Worm (Caenorhabditis elegans) whole organism, late embryonic: ENCODE results near the gene spas-1.

Experiments
- ama-1 ChIP-seq: fragments of 150-350 bp; optimal IDR thresholded peaks from 2 replicates; lab custom pipeline; 2014
- elt-2 ChIP-seq: sonication (generic microtip); optimal IDR thresholded peaks from 2 replicates; lab custom pipeline; 2016; ENCODE audit warnings: missing genetic modification reagents, missing genetic modification characterization, missing compliant biosample characterization
- elt-4 ChIP-seq: sonication (generic microtip); optimal IDR thresholded peaks from 2 replicates; lab custom pipeline; 2016; ENCODE audit warnings: missing genetic modification characterization, missing compliant biosample characterization
- madf-2 ChIP-seq: sonication (generic microtip); optimal IDR thresholded peaks from 2 replicates; lab custom pipeline; 2017; ENCODE audit warnings: missing genetic modification characterization, missing compliant biosample characterization
- nhr-11 ChIP-seq: fragments of 150-350 bp; optimal IDR thresholded peaks from 2 replicates; lab custom pipeline; 2014; ENCODE audit warnings: missing biosample characterization, missing genetic modification characterization
- pag-3 ChIP-seq: sonication (generic microtip); optimal IDR thresholded peaks from 2 replicates; lab custom pipeline; 2016; ENCODE audit warnings: missing compliant biosample characterization, missing genetic modification characterization, borderline replicate concordance
- pat-9 ChIP-seq: fragments of 200-800 bp; sonication (Bioruptor generic); optimal IDR thresholded peaks from 2 replicates; lab custom pipeline; 2018; ENCODE audit warnings: mild to moderate bottlenecking, missing genetic modification characterization, moderate library complexity, missing compliant biosample characterization
- pros-1 ChIP-seq: fragments of 150-350 bp; optimal IDR thresholded peaks from 2 replicates; lab custom pipeline; 2014; ENCODE audit warnings: missing biosample characterization, missing genetic modification reagents, missing genetic modification characterization
- ref-2 ChIP-seq: sonication (generic microtip); optimal IDR thresholded peaks from 2 replicates; lab custom pipeline; 2016; ENCODE audit warnings: missing genetic modification characterization, missing compliant biosample characterization
- rnt-1 ChIP-seq: sonication (generic microtip); optimal IDR thresholded peaks from 2 replicates; lab custom pipeline; 2016; ENCODE audit warnings: missing genetic modification characterization, missing compliant biosample characterization
- sox-4 ChIP-seq: sonication (generic microtip); optimal IDR thresholded peaks from 2 replicates; lab custom pipeline; 2017; ENCODE audit warnings: mild to moderate bottlenecking, missing genetic modification characterization, inconsistent platforms, missing compliant biosample characterization

ce11 chrV:9127773-9128172, 47.8 kb upstream of the spas-1 start, which contains the start of gene F21C10.3:
- TF ChIP-seq madf-2 (tag; lab: Kevin White, UChicago), result no peak
- TF ChIP-seq rnt-1 (tag; lab: Kevin White, UChicago), result no peak
- no peak for TF ChIP-seq ama-1
- TF ChIP-seq ref-2 (tag; lab: Kevin White, UChicago), result no peak
- TF ChIP-seq elt-4, result no peak
- no peak for TF ChIP-seq pag-3 (tag; lab: Kevin White, UChicago)
- TF ChIP-seq pros-1 (tag; lab: Kevin White, UChicago), result no peak
- TF ChIP-seq pat-9 (tag; lab: Kevin White, UChicago), result no peak
- no peak for TF ChIP-seq sox-4
- TF ChIP-seq elt-2 (tag; lab: Kevin White, UChicago), result no peak
- no peak for TF ChIP-seq nhr-11 (tag; lab: Kevin White, UChicago)
